Worm (Caenorhabditis elegans): ENCODE data around the gene ivns-1.

ivns-1 gene

DNA sequence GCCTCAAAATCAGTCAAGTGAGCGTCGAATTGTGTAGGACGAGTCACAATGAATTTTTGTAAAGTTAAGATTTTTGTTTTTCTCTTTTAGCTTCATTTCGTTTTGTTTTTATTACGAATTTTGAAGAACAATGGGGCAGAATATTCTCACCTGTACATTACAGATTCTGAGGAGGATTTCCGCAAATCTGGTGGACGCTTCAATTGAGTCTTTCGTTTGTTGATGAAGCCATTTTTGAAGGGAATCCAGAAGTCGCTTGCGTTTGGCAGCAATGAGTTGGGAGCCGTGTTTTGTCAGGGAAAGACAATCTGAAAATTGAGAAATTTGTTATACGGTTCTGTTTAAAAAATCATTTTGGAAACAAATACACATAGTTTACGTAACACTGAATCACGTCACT, 30.3 kb upstream of the ivns-1 start:
- TF ChIP-seq ceh-82 (tag; optimal IDR thresholded peaks at IDR 0.05) (no peak), nhr-25 (tag; optimal IDR thresholded peaks at IDR 0.05) (no peak)

DNA sequence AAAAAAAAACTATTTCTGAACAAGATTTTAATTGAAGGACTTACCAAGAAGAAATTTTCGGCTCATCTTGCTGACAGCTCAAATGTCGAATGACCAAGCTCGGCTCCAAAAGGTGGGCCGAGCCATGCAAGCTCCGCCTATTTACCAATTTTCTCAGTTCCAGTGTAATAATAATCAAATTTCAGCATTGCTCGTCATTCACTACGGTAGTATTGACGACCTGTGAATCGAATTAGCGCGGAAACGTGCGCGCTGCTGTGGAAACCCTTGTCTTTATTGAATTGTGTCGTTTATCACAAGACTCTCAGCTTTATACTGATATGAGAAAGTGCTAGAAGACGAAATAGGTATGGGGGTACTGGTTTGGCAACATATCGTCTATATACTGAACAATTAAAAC, 29.4 kb upstream of the ivns-1 start, which contains the start of gene nlp-76:
TSS of gene nlp-76 (minus strand) at position 367 of the 400 bp plus-strand sequence.
- TF ChIP-seq crh-2 (tag; optimal IDR thresholded peaks at IDR 0.05) (peak; percentile 34), nhr-129 (tag; optimal IDR thresholded peaks at IDR 0.05) (peak; percentile 47), Y55F3AM.14 (GFP tag; optimal IDR thresholded peaks at IDR 0.05) (no peak), skn-1 (tag; optimal IDR thresholded peaks at IDR 0.05) (no peak), ZK546.5 (tag; optimal IDR thresholded peaks at IDR 0.05) (no peak), lin-11 (tag; optimal IDR thresholded peaks at IDR 0.05) (peak; percentile 62), nhr-23 (tag; optimal IDR thresholded peaks at IDR 0.05) (no peak), sma-9 (GFP tag; optimal IDR thresholded peaks at IDR 0.05) (peak; percentile 16), sma-9 (tag; optimal IDR thresholded peaks at IDR 0.05) (no peak), ama-1 (optimal IDR thresholded peaks at IDR 0.05) (peak; percentile 93), lsy-2 (tag; optimal IDR thresholded peaks at IDR 0.05) (no peak), sma-3 (GFP tag; optimal IDR thresholded peaks at IDR 0.05) (peak; percentile 10)

DNA sequence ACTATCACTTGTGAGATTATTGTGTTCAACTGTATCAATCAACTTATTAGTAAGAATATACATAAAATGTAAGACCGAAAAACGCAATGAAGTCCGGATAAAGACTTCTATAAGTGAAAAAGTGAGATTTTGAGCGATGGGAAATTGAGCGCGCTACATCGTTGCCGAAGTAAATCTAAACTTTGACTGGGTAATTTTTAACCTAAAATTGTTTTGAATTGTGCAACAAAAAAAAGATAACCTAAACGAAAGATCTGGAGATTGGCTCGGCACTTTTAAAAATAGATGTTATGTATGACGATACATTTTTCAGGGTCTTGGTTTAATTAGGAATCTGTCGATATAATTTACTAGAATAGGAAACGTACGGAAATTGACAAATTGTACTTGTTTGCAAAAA, 29.0 kb upstream of the ivns-1 start:
- TF ChIP-seq nhr-25 (tag; optimal IDR thresholded peaks at IDR 0.05) (peak; percentile 4), lsy-2 (tag; optimal IDR thresholded peaks at IDR 0.05) (peak in 1 of 2 experiments; percentile 14), nhr-129 (tag; optimal IDR thresholded peaks at IDR 0.05) (no peak), ztf-4 (tag; optimal IDR thresholded peaks at IDR 0.05) (peak; percentile 0)

DNA sequence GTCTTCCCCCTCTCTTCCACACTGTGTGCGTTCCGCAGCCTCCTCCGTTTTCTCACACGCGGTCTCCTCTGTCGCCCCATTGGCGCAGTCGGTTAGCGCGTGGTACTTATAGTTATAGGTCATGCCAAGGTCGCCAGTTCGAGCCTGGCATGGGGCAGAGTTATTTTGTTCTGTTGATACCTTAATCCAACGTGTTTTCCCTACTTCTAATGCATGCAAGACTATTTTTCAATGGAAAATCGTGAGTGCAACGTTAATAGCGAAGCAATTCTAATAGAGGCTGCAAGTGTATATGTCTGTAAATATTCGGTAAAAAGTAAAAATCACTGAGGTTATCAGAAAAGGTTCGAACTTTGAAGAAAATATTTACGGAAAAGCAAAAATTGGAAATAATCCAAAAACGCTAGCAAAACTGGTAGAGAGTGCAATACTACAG, 27.0 kb upstream of the ivns-1 start:
- TF ChIP-seq ztf-4 (tag; optimal IDR thresholded peaks at IDR 0.05) (no peak), Y55F3AM.14 (GFP tag; optimal IDR thresholded peaks at IDR 0.05) (peak; percentile 9), alr-1 (tag; optimal IDR thresholded peaks at IDR 0.05) (no peak), lin-13 (GFP tag; optimal IDR thresholded peaks at IDR 0.05) (no peak), nhr-129 (tag; optimal IDR thresholded peaks at IDR 0.05) (no peak), sma-9 (GFP tag; optimal IDR thresholded peaks at IDR 0.05) (peak; percentile 78), sma-9 (tag; optimal IDR thresholded peaks at IDR 0.05) (no peak), aly-2 (tag; optimal IDR thresholded peaks at IDR 0.05) (no peak), ceh-82 (tag; optimal IDR thresholded peaks at IDR 0.05) (no peak), sma-3 (GFP tag; optimal IDR thresholded peaks at IDR 0.05) (peak; percentile 70), nhr-77 (tag; optimal IDR thresholded peaks at IDR 0.05) (no peak), ztf-1 (GFP tag; conservative IDR thresholded peaks at IDR 0.05) (no peak), nhr-11 (tag; optimal IDR thresholded peaks at IDR 0.05) (no peak), nhr-10 (tag; optimal IDR thresholded peaks at IDR 0.05) (no peak), elt-1 (tag; optimal IDR thresholded peaks at IDR 0.05) (no peak), ztf-11 (tag; optimal IDR thresholded peaks at IDR 0.05) (no peak), ZK546.5 (tag; optimal IDR thresholded peaks at IDR 0.05) (no peak), gmeb-1 (tag; optimal IDR thresholded peaks at IDR 0.05) (peak; percentile 10), nhr-25 (tag; optimal IDR thresholded peaks at IDR 0.05) (peak; percentile 38), C34F6.9 (tag; optimal IDR thresholded peaks at IDR 0.05) (peak; percentile 44), ceh-16 (tag; optimal IDR thresholded peaks at IDR 0.05) (no peak), egl-27 (tag; optimal IDR thresholded peaks at IDR 0.05) (no peak), peb-1 (tag; optimal IDR thresholded peaks at IDR 0.05) (no peak), nhr-6 (tag; optimal IDR thresholded peaks at IDR 0.05) (no peak), mdl-1 (tag; optimal IDR thresholded peaks at IDR 0.05) (peak in 1 of 2 experiments; percentile 35), lin-11 (tag; optimal IDR thresholded peaks at IDR 0.05) (peak; percentile 48), crh-2 (tag; optimal IDR thresholded peaks at IDR 0.05) (peak; percentile 41), elt-3 (tag; optimal IDR thresholded peaks at IDR 0.05) (no peak), zag-1 (tag; optimal IDR thresholded peaks at IDR 0.05) (no peak), nhr-237 (tag; optimal IDR thresholded peaks at IDR 0.05) (no peak), fos-1 (tag; optimal IDR thresholded peaks at IDR 0.05) (peak; percentile 61), lin-39 (tag; optimal IDR thresholded peaks at IDR 0.05) (no peak), unc-62 (GFP tag; optimal IDR thresholded peaks at IDR 0.05) (no peak), dmd-4 (tag; optimal IDR thresholded peaks at IDR 0.05) (no peak), nhr-21 (tag; optimal IDR thresholded peaks at IDR 0.05) (peak; percentile 73), mab-5 (tag; optimal IDR thresholded peaks at IDR 0.05) (no peak), mbf-1 (tag; optimal IDR thresholded peaks at IDR 0.05) (no peak), skn-1 (tag; optimal IDR thresholded peaks at IDR 0.05) (no peak), unc-55 (GFP tag; optimal IDR thresholded peaks at IDR 0.05) (peak; percentile 52), lsy-2 (tag; optimal IDR thresholded peaks at IDR 0.05) (peak in 1 of 2 experiments; percentile 46), F13H6.1 (tag; optimal IDR thresholded peaks at IDR 0.05) (peak; percentile 67)
